Fruit fly (Drosophila melanogaster): ENCODE data around the gene Mettl14.

DNA sequence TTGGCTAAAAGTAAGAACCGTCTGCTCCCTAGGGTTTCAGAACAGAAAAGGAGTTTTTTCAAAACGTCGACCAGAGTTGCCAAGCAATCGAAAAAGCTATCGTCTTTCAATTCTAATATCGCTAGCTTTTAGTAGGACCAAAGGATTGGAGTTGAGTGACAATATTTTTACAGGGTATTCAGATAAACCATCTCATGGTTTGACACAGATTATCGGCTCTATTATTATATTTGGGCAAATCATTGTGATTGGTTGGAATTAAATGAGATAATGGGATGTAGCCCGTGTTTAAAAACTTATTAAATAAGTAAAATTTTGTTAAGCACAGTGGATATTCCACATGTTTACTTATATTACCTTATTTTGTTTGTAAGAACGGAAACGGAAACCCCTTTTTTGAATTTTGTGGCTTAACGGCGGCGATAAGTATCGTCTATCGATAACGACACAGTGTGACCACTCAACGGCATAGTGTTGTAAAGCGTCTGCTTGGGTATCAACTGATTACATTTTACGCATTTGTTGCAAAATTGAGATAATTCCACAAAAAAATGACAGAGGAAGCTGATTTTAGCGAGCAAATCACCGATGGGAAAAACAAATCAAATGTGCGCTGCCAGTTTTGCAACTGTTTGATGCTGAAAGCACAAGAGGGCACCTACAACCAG lies 11.8 kb downstream of the Mettl14 start, which contains the start of the genes mtsh and strat:
- TF ChIP-seq Sox102F (GFP tag; optimal IDR thresholded peaks at IDR 0.05) (no peak), Eip93F (GFP tag; optimal IDR thresholded peaks at IDR 0.05) (no peak), pdm3 (GFP tag; optimal IDR thresholded peaks at IDR 0.05) (no peak)

Measured in whole organism, prepupa.